Fruit fly (Drosophila melanogaster) whole organism, prepupa: ENCODE results near the gene PGRP-LC.

Source experiments
- Blimp-1 ChIP-seq: fragments of 200-800 bp; sonication (Bioruptor generic); optimal IDR thresholded peaks from 3 replicates; lab custom pipeline; 2017; ENCODE audit warnings: missing biosample characterization, missing genetic modification characterization, mild to moderate bottlenecking, moderate library complexity, missing genetic modification reagents
- CG10631 ChIP-seq: fragments of 200-800 bp; sonication (Bioruptor generic); optimal IDR thresholded peaks from 2 replicates; lab custom pipeline; 2016; ENCODE audit warnings: missing biosample characterization, missing genetic modification characterization
- CG10669 ChIP-seq: fragments of 200-800 bp; sonication (Bioruptor generic); optimal IDR thresholded peaks from 3 replicates; lab custom pipeline; 2018; ENCODE audit warnings: missing biosample characterization, mild to moderate bottlenecking, missing genetic modification characterization, moderate library complexity
- CG11902 ChIP-seq: fragments of 200-800 bp; sonication (Bioruptor generic); optimal IDR thresholded peaks from 3 replicates; lab custom pipeline; 2016; ENCODE audit warnings: missing biosample characterization, missing genetic modification characterization
- CG15336 ChIP-seq: fragments of 200-800 bp; sonication (Bioruptor generic); IDR thresholded peaks from 2 replicates; pipeline ENCODE4 v1.3.6; 2022; ENCODE audit warnings: missing biosample characterization, missing genetic modification characterization
- CG1621 ChIP-seq: fragments of 200-800 bp; sonication (Bioruptor generic); optimal IDR thresholded peaks from 3 replicates; lab custom pipeline; 2018; ENCODE audit warnings: missing biosample characterization, mild to moderate bottlenecking, missing genetic modification characterization
- CG16779 ChIP-seq: fragments of 200-800 bp; sonication (Bioruptor generic); optimal IDR thresholded peaks from 3 replicates; lab custom pipeline; 2017; ENCODE audit warnings: missing biosample characterization, mild to moderate bottlenecking, missing genetic modification characterization
- CG3032 ChIP-seq: fragments of 200-800 bp; optimal IDR thresholded peaks from 2 replicates; lab custom pipeline; 2019; ENCODE audit warnings: missing biosample characterization, mild to moderate bottlenecking, missing genetic modification characterization, moderate library complexity
- CG31627 ChIP-seq: fragments of 200-800 bp; sonication (Bioruptor generic); optimal IDR thresholded peaks from 3 replicates; lab custom pipeline; 2016; ENCODE audit warnings: missing biosample characterization, missing genetic modification characterization
- CG32006 ChIP-seq: fragments of 200-800 bp; sonication (Bioruptor generic); optimal IDR thresholded peaks from 3 replicates; lab custom pipeline; 2017; ENCODE audit warnings: missing biosample characterization, mild to moderate bottlenecking, missing genetic modification characterization
- CG34406 ChIP-seq: fragments of 200-800 bp; sonication (Bioruptor generic); optimal IDR thresholded peaks from 3 replicates; lab custom pipeline; 2016; ENCODE audit warnings: missing biosample characterization, missing genetic modification characterization
- CG3919 ChIP-seq: fragments of 200-800 bp; sonication (Bioruptor generic); optimal IDR thresholded peaks from 3 replicates; lab custom pipeline; 2016; ENCODE audit warnings: missing biosample characterization, missing genetic modification characterization
- CG6163 ChIP-seq: fragments of 200-800 bp; sonication (Bioruptor generic); IDR thresholded peaks from 3 replicates; pipeline ENCODE4 v1.3.6; 2022; ENCODE audit warnings: missing biosample characterization, missing genetic modification characterization
- CG6276 ChIP-seq: fragments of 200-800 bp; sonication (Bioruptor generic); optimal IDR thresholded peaks from 2 replicates; lab custom pipeline; 2017; ENCODE audit warnings: missing biosample characterization, mild to moderate bottlenecking, missing genetic modification characterization
- CG6792 ChIP-seq: fragments of 200-800 bp; sonication (Bioruptor generic); optimal IDR thresholded peaks from 3 replicates; lab custom pipeline; 2016; ENCODE audit warnings: missing biosample characterization, missing genetic modification characterization
- CG6808 ChIP-seq: fragments of 200-800 bp; sonication (Bioruptor generic); optimal IDR thresholded peaks from 3 replicates; lab custom pipeline; 2017; ENCODE audit warnings: missing biosample characterization, missing genetic modification characterization, mild to moderate bottlenecking, moderate library complexity, missing genetic modification reagents
- CG6854 ChIP-seq: fragments of 200-800 bp; sonication (Bioruptor generic); optimal IDR thresholded peaks from 2 replicates; lab custom pipeline; 2017; ENCODE audit warnings: missing biosample characterization, mild to moderate bottlenecking, missing genetic modification characterization
- CG7368 ChIP-seq: fragments of 200-800 bp; sonication (Bioruptor generic); optimal IDR thresholded peaks from 3 replicates; lab custom pipeline; 2016; ENCODE audit warnings: missing biosample characterization, missing genetic modification characterization
- CG8119 ChIP-seq: fragments of 200-800 bp; sonication (Bioruptor generic); IDR thresholded peaks from 3 replicates; pipeline ENCODE4 v1.3.6; 2022; ENCODE audit warnings: missing biosample characterization, missing genetic modification characterization
- CG8319 ChIP-seq: fragments of 200-800 bp; sonication (Bioruptor generic); optimal IDR thresholded peaks from 3 replicates; lab custom pipeline; 2016; ENCODE audit warnings: missing biosample characterization, missing genetic modification characterization
- CG9139 ChIP-seq: fragments of 200-800 bp; sonication (Bioruptor generic); optimal IDR thresholded peaks from 3 replicates; lab custom pipeline; 2017; ENCODE audit warnings: missing biosample characterization, mild to moderate bottlenecking, missing genetic modification characterization
- Eip78C ChIP-seq: fragments of 200-800 bp; sonication (Bioruptor generic); peaks from one replicate; lab custom pipeline; 2016; ENCODE audit warnings: missing biosample characterization, missing genetic modification characterization
- Eip93F ChIP-seq: fragments of 200-800 bp; sonication (Bioruptor generic); optimal IDR thresholded peaks from 2 replicates; lab custom pipeline; 2016; ENCODE audit warnings: missing biosample characterization, mild to moderate bottlenecking, missing genetic modification characterization
- Ets21C ChIP-seq: fragments of 200-800 bp; sonication (Bioruptor generic); optimal IDR thresholded peaks from 3 replicates; lab custom pipeline; 2016; ENCODE audit warnings: missing biosample characterization, missing genetic modification characterization
- Gug ChIP-seq: fragments of 200-800 bp; sonication (Bioruptor generic); IDR thresholded peaks from 2 replicates; pipeline ENCODE4 v1.3.6; 2022; ENCODE audit warnings: missing biosample characterization, missing genetic modification characterization
- Hr39 ChIP-seq: fragments of 200-800 bp; sonication (Bioruptor generic); optimal IDR thresholded peaks from 2 replicates; lab custom pipeline; 2016; ENCODE audit warnings: missing biosample characterization, missing genetic modification characterization
- Hr4 ChIP-seq: fragments of 200-800 bp; sonication (Bioruptor generic); optimal IDR thresholded peaks from 3 replicates; lab custom pipeline; 2016; ENCODE audit warnings: missing biosample characterization, missing genetic modification characterization
- Lpt ChIP-seq: fragments of 200-800 bp; sonication (Bioruptor generic); optimal IDR thresholded peaks from 3 replicates; lab custom pipeline; 2016; ENCODE audit warnings: missing biosample characterization, missing genetic modification characterization
- Met ChIP-seq: fragments of 200-800 bp; sonication (Bioruptor generic); optimal IDR thresholded peaks from 3 replicates; lab custom pipeline; 2016; ENCODE audit warnings: missing biosample characterization, missing genetic modification characterization
- OdsH ChIP-seq: fragments of 200-800 bp; sonication (Bioruptor generic); optimal IDR thresholded peaks from 3 replicates; lab custom pipeline; 2016; ENCODE audit warnings: missing biosample characterization, missing genetic modification characterization
- Smox ChIP-seq: fragments of 200-800 bp; sonication (Bioruptor generic); optimal IDR thresholded peaks from 3 replicates; lab custom pipeline; 2016; ENCODE audit warnings: missing biosample characterization, missing genetic modification characterization
- Sox14 ChIP-seq: fragments of 200-800 bp; sonication (Bioruptor generic); optimal IDR thresholded peaks from 3 replicates; lab custom pipeline; 2016; ENCODE audit warnings: missing biosample characterization, missing genetic modification characterization
- acj6 ChIP-seq: fragments of 200-800 bp; sonication (Bioruptor generic); optimal IDR thresholded peaks from 3 replicates; lab custom pipeline; 2016; ENCODE audit warnings: missing biosample characterization, missing genetic modification characterization
- cyc ChIP-seq: fragments of 200-800 bp; sonication (Bioruptor generic); optimal IDR thresholded peaks from 3 replicates; lab custom pipeline; 2016; ENCODE audit warnings: missing biosample characterization, missing genetic modification characterization
- dac ChIP-seq: fragments of 200-800 bp; sonication (Bioruptor generic); optimal IDR thresholded peaks from 2 replicates; lab custom pipeline; 2017; ENCODE audit warnings: missing biosample characterization, mild to moderate bottlenecking, missing genetic modification characterization
- dsx ChIP-seq: fragments of 200-800 bp; optimal IDR thresholded peaks from 3 replicates; lab custom pipeline; 2019; ENCODE audit warnings: missing biosample characterization, mild to moderate bottlenecking, missing genetic modification characterization, moderate library complexity; ENCODE audit not compliant: poor library complexity, severe bottlenecking
- eg ChIP-seq: fragments of 200-800 bp; sonication (Bioruptor generic); IDR thresholded peaks from 3 replicates; pipeline ENCODE4 v1.3.6; 2022; ENCODE audit warnings: missing biosample characterization, missing genetic modification characterization
- esn ChIP-seq: fragments of 200-800 bp; sonication (Bioruptor generic); optimal IDR thresholded peaks from 2 replicates; lab custom pipeline; 2016; ENCODE audit warnings: missing biosample characterization, mild to moderate bottlenecking, missing genetic modification characterization, moderate library complexity
- fd59A ChIP-seq: fragments of 200-800 bp; sonication (Bioruptor generic); optimal IDR thresholded peaks from 2 replicates; lab custom pipeline; 2017; ENCODE audit warnings: missing biosample characterization, mild to moderate bottlenecking, missing genetic modification characterization, missing genetic modification reagents
- fd85E ChIP-seq: fragments of 200-800 bp; sonication (Bioruptor generic); optimal IDR thresholded peaks from 3 replicates; lab custom pipeline; 2016; ENCODE audit warnings: missing biosample characterization, missing genetic modification characterization
- fkh ChIP-seq: fragments of 200-800 bp; sonication (Bioruptor generic); optimal IDR thresholded peaks from 3 replicates; lab custom pipeline; 2017; ENCODE audit warnings: missing biosample characterization, mild to moderate bottlenecking, missing genetic modification characterization, moderate library complexity
- lz ChIP-seq: fragments of 200-800 bp; sonication (Bioruptor generic); optimal IDR thresholded peaks from 3 replicates; lab custom pipeline; 2016; ENCODE audit warnings: missing biosample characterization, missing genetic modification characterization
- net ChIP-seq: fragments of 200-800 bp; sonication (Bioruptor generic); optimal IDR thresholded peaks from 3 replicates; lab custom pipeline; 2016; ENCODE audit warnings: missing biosample characterization, missing genetic modification characterization
- pdm3 ChIP-seq: fragments of 200-800 bp; sonication (Bioruptor generic); optimal IDR thresholded peaks from 3 replicates; lab custom pipeline; 2016; ENCODE audit warnings: missing biosample characterization, missing genetic modification characterization
- salr ChIP-seq, 2 experiments: fragments of 200-800 bp; sonication (Bioruptor generic); optimal IDR thresholded peaks; 3 replicates each; lab custom pipeline; 2016 to 2018; ENCODE audit warnings: missing biosample characterization in 2 of 2, missing genetic modification characterization in 2 of 2, mild to moderate bottlenecking in 1 of 2
- spab ChIP-seq: fragments of 200-800 bp; sonication (Bioruptor generic); optimal IDR thresholded peaks from 2 replicates; lab custom pipeline; 2017; ENCODE audit warnings: missing biosample characterization, mild to moderate bottlenecking, missing genetic modification characterization, missing genetic modification reagents
- ss ChIP-seq, 2 experiments: fragments of 200-800 bp; sonication (Bioruptor generic); optimal IDR thresholded peaks; 2 replicates in 1 of 2; 3 replicates in 1 of 2; lab custom pipeline; 2017 to 2018; ENCODE audit warnings: mild to moderate bottlenecking in 2 of 2, missing biosample characterization in 2 of 2, missing genetic modification characterization in 2 of 2, moderate library complexity in 1 of 2
- svp ChIP-seq: fragments of 200-800 bp; sonication (Bioruptor generic); peaks from one replicate; lab custom pipeline; 2016; ENCODE audit warnings: missing biosample characterization, missing genetic modification characterization
- topi ChIP-seq: fragments of 200-800 bp; sonication (Bioruptor generic); optimal IDR thresholded peaks from 3 replicates; lab custom pipeline; 2016; ENCODE audit warnings: missing biosample characterization, missing genetic modification characterization
- vri ChIP-seq: fragments of 200-800 bp; sonication (Bioruptor generic); optimal IDR thresholded peaks from 3 replicates; lab custom pipeline; 2016; ENCODE audit warnings: missing biosample characterization, mild to moderate bottlenecking, missing genetic modification characterization

Gene PGRP-LC

dm6 chr3L:9377198-9378035 lies 38.8 kb downstream of the PGRP-LC start, which contains the start of gene Hsp26:
Hsp26 (minus strand) TSS chr3L:9377427.
- TF ChIP-seq CG11902 (GFP tag; lab: Kevin White, UChicago), result peak; percentile 68
- TF ChIP-seq esn (GFP tag; lab: Kevin White, UChicago), result peak; percentile 97
- peak; percentile 92 for TF ChIP-seq CG34406 (GFP tag; lab: Kevin White, UChicago)
- TF ChIP-seq Lpt (GFP tag; lab: Kevin White, UChicago), result peak; percentile 91
- TF ChIP-seq fd59A (GFP tag; lab: Kevin White, UChicago), result peak; percentile 71
- TF ChIP-seq Blimp-1, result peak; percentile 51
- peak; percentile 96 for TF ChIP-seq CG6163 (GFP tag; lab: Robert Waterston, UW)
- TF ChIP-seq CG6792 (GFP tag; lab: Kevin White, UChicago), result peak; percentile 96
- TF ChIP-seq CG8119 (GFP tag; lab: Robert Waterston, UW), result peak; percentile 94
- peak; percentile 95 for TF ChIP-seq Sox14
- peak; percentile 90 for TF ChIP-seq CG31627 (GFP tag; lab: Kevin White, UChicago)
- TF ChIP-seq svp (GFP tag; lab: Kevin White, UChicago), result peak; percentile 97
- peak; percentile 80 for TF ChIP-seq CG10669
- peak; percentile 80 for TF ChIP-seq CG6854 (GFP tag; lab: Kevin White, UChicago)
- TF ChIP-seq dac (GFP tag; lab: Kevin White, UChicago), result peak; percentile 55
- peak; percentile 94 for TF ChIP-seq lz (GFP tag; lab: Kevin White, UChicago)
- TF ChIP-seq topi (GFP tag; lab: Kevin White, UChicago), result peak; percentile 94
- peak; percentile 96 for TF ChIP-seq net
- TF ChIP-seq CG8319 (GFP tag; lab: Kevin White, UChicago), result peak; percentile 78
- peak; percentile 95 for TF ChIP-seq CG10631 (GFP tag; lab: Kevin White, UChicago)
- peak; percentile 82 for TF ChIP-seq dsx (GFP tag; lab: Kevin White, UChicago)
- peak; percentile 87 for TF ChIP-seq CG16779 (tag; lab: Kevin White, UChicago)
- TF ChIP-seq CG15336 (GFP tag; lab: Robert Waterston, UW), result peak; percentile 98
- TF ChIP-seq CG6276 (GFP tag; lab: Kevin White, UChicago), result peak; percentile 83
- TF ChIP-seq pdm3 (GFP tag; lab: Kevin White, UChicago), result peak; percentile 95
- TF ChIP-seq CG6808 (GFP tag; lab: Kevin White, UChicago), result peak; percentile 89
- TF ChIP-seq OdsH (GFP tag; lab: Kevin White, UChicago), result peak; percentile 96
- TF ChIP-seq fd85E (GFP tag; lab: Kevin White, UChicago), result peak; percentile 88
- peak; percentile 89 for TF ChIP-seq cyc (GFP tag; lab: Kevin White, UChicago)
- TF ChIP-seq fkh (GFP tag; lab: Kevin White, UChicago), result peak; percentile 31
- peak; percentile 70 for TF ChIP-seq Eip93F (GFP tag; lab: Kevin White, UChicago)
- TF ChIP-seq Smox (GFP tag; lab: Kevin White, UChicago), result peak; percentile 94
- TF ChIP-seq CG9139 (GFP tag; lab: Kevin White, UChicago), result peak; percentile 57
- peak; percentile 79 for TF ChIP-seq spab (GFP tag; lab: Kevin White, UChicago)
- peak; percentile 94 for TF ChIP-seq Met
- TF ChIP-seq Hr39 (GFP tag; lab: Kevin White, UChicago), result peak; percentile 89
- peak; percentile 60 to 83 for TF ChIP-seq ss (GFP tag; optimal IDR thresholded peaks at IDR 0.05; lab: Kevin White, UChicago)
- peak; percentile 95 for TF ChIP-seq eg (GFP tag; lab: Robert Waterston, UW)
- TF ChIP-seq Eip78C, result peak; percentile 98
- peak; percentile 95 for TF ChIP-seq acj6 (GFP tag; lab: Kevin White, UChicago)
- peak; percentile 94 for TF ChIP-seq vri (GFP tag; lab: Kevin White, UChicago)
- TF ChIP-seq Hr4, result peak; percentile 96
- peak; percentile 94 for TF ChIP-seq CG3919 (GFP tag; lab: Kevin White, UChicago)
- peak; percentile 85 for TF ChIP-seq Gug
- TF ChIP-seq CG32006 (GFP tag; lab: Kevin White, UChicago), result peak; percentile 93
- TF ChIP-seq CG3032 (tag; lab: Kevin White, UChicago), result peak; percentile 75
- peak; percentile 74 to 90 for TF ChIP-seq salr (GFP tag; optimal IDR thresholded peaks at IDR 0.05; lab: Kevin White, UChicago)
- TF ChIP-seq CG7368 (GFP tag; lab: Kevin White, UChicago), result peak; percentile 84
- TF ChIP-seq CG1621, result peak; percentile 72
- TF ChIP-seq Ets21C, result peak; percentile 87
